Fruit fly (Drosophila melanogaster): ENCODE results near the gene CG15169.

CG15169 gene

dm6 chr2L:19002959-19003371 lies 12.1 kb downstream of the CG15169 start, which contains the start of gene CG31793 (continued):
- TF ChIP-seq CG10543 (GFP tag; optimal IDR thresholded peaks at IDR 0.05) = peak; percentile 67
- TF ChIP-seq CG8944 (GFP tag; optimal IDR thresholded peaks at IDR 0.05) = no peak
- no peak for TF ChIP-seq tna (GFP tag; IDR thresholded peaks at IDR 0.05; ENCODE audit: partially characterized antibody)
- TF ChIP-seq CG18262 (tag; optimal IDR thresholded peaks at IDR 0.05) = peak; percentile 57
- no peak for TF ChIP-seq jumu (GFP tag; optimal IDR thresholded peaks at IDR 0.05)
- TF ChIP-seq CG15269 (tag; optimal IDR thresholded peaks at IDR 0.05) = peak; percentile 76
- no peak for TF ChIP-seq CG17912 (GFP tag; optimal IDR thresholded peaks at IDR 0.05)
- TF ChIP-seq Dbx (GFP tag; IDR thresholded peaks at IDR 0.05) = peak; percentile 64; the same call in 2 of the 3 replicates
- peak; percentile 23 for TF ChIP-seq CG4424 (GFP tag; optimal IDR thresholded peaks at IDR 0.05)
- no peak for TF ChIP-seq Ssrp (tag; optimal IDR thresholded peaks at IDR 0.05)
- TF ChIP-seq tgo (GFP tag; IDR thresholded peaks at IDR 0.05) = peak; percentile 43; the same call in 1 of the 3 replicates
- peak; percentile 76 for TF ChIP-seq CG13296 (GFP tag; optimal IDR thresholded peaks at IDR 0.05)
- no peak for TF ChIP-seq Gsc (GFP tag; IDR thresholded peaks at IDR 0.05)
- TF ChIP-seq caup (GFP tag; optimal IDR thresholded peaks at IDR 0.05; ENCODE audit: severe bottlenecking) = peak; percentile 55
- no peak for TF ChIP-seq klu (GFP tag; IDR thresholded peaks at IDR 0.05)
- TF ChIP-seq hth (optimal IDR thresholded peaks at IDR 0.05) = no peak
- TF ChIP-seq exex (tag; optimal IDR thresholded peaks at IDR 0.05) = peak; percentile 68
- TF ChIP-seq bcd (GFP tag; optimal IDR thresholded peaks at IDR 0.05) = peak; percentile 31
- peak; percentile 68 for TF ChIP-seq CG31441 (GFP tag; IDR thresholded peaks at IDR 0.05)
- peak; percentile 76 for TF ChIP-seq CG3281 (GFP tag; optimal IDR thresholded peaks at IDR 0.05)
- TF ChIP-seq CG42726 (GFP tag; IDR thresholded peaks at IDR 0.05; ENCODE audit: partially characterized antibody) = no peak
- peak; percentile 56 for TF ChIP-seq CG6854 (GFP tag; optimal IDR thresholded peaks at IDR 0.05)
- peak; percentile 73 for TF ChIP-seq lab (GFP tag; optimal IDR thresholded peaks at IDR 0.05)
- TF ChIP-seq CG11456 (GFP tag; IDR thresholded peaks at IDR 0.05) = peak; percentile 53; the same call in 1 of the 3 replicates
- TF ChIP-seq CG1792 (GFP tag; optimal IDR thresholded peaks at IDR 0.05) = no peak
- no peak for TF ChIP-seq CG8290 (GFP tag; optimal IDR thresholded peaks at IDR 0.05)
- TF ChIP-seq CG8290 (tag; optimal IDR thresholded peaks at IDR 0.05) = peak in 1 of 2 experiments; percentile 59
- peak; percentile 82 for TF ChIP-seq CG18599 (GFP tag; optimal IDR thresholded peaks at IDR 0.05)
- TF ChIP-seq ci (GFP tag; IDR thresholded peaks at IDR 0.05) = peak; percentile 59; the same call in 2 of the 3 replicates
- TF ChIP-seq CG17361 (GFP tag; IDR thresholded peaks at IDR 0.05) = peak; percentile 68; the same call in 2 of the 3 replicates
- TF ChIP-seq CG32532 (GFP tag; IDR thresholded peaks at IDR 0.05) = peak; percentile 71; the same call in 1 of the 2 replicates
- no peak for TF ChIP-seq Awh (GFP tag; IDR thresholded peaks at IDR 0.05)
- TF ChIP-seq org-1 (GFP tag; optimal IDR thresholded peaks at IDR 0.05) = no peak
- TF ChIP-seq CG11504 (tag; optimal IDR thresholded peaks at IDR 0.05) = peak; percentile 68
- TF ChIP-seq CG9876 (GFP tag; optimal IDR thresholded peaks at IDR 0.05) = no peak
- no peak for TF ChIP-seq Abd-B (GFP tag; optimal IDR thresholded peaks at IDR 0.05)
- peak; percentile 23 for TF ChIP-seq Oli (tag; optimal IDR thresholded peaks at IDR 0.05)
- TF ChIP-seq CG15479 (GFP tag; optimal IDR thresholded peaks at IDR 0.05) = peak; percentile 69
- TF ChIP-seq grau (tag; optimal IDR thresholded peaks at IDR 0.05) = peak; percentile 72
- peak; percentile 49 for TF ChIP-seq B-H2 (GFP tag; optimal IDR thresholded peaks at IDR 0.05)
- TF ChIP-seq MBD-R2 (GFP tag; IDR thresholded peaks at IDR 0.05) = peak; percentile 39
- TF ChIP-seq fd96Cb (tag; optimal IDR thresholded peaks at IDR 0.05) = peak; percentile 26
- TF ChIP-seq scrt (GFP tag; optimal IDR thresholded peaks at IDR 0.05) = peak; percentile 33
- TF ChIP-seq Vsx1 (GFP tag; optimal IDR thresholded peaks at IDR 0.05) = peak; percentile 4
- peak; percentile 46; the same call in 1 of the 2 replicates for TF ChIP-seq Rfx (GFP tag; IDR thresholded peaks at IDR 0.05)
- peak; percentile 66 for TF ChIP-seq sens (GFP tag)
- no peak for TF ChIP-seq Trl (optimal IDR thresholded peaks at IDR 0.05)
- TF ChIP-seq Trl (GFP tag; optimal IDR thresholded peaks at IDR 0.05) = no peak
- TF ChIP-seq Dek (tag; optimal IDR thresholded peaks at IDR 0.05) = peak; percentile 68
- no peak for TF ChIP-seq hkb (optimal IDR thresholded peaks at IDR 0.05)
- TF ChIP-seq hkb (GFP tag; IDR thresholded peaks at IDR 0.05) = peak; percentile 63
- peak; percentile 30 for TF ChIP-seq CG10654 (GFP tag; optimal IDR thresholded peaks at IDR 0.05)

Data from whole organism, embryonic.